Fruit fly (Drosophila melanogaster): ENCODE measurements around the gene Ir75b.

DNA sequence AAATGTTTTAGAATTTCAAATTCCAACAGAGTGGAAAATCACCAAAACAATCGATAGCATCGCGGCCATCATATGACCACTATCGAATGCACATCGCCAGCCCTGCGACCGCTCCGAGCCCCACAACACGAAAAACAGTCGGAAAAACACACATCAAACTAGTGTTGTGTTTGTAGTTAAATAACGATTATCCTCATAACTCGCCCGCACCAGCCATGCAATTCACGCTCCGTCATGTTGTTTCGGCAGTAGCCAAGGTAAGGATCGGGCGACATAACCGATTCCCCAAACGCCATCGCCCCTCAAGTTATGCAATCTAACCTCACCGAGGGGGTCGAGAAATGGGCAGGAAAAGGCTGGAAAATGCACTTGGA lies 27.0 kb upstream of the Ir75b start:
- TF ChIP-seq psq (optimal IDR thresholded peaks at IDR 0.05) (no peak), Dll (optimal IDR thresholded peaks at IDR 0.05) (no peak)

All from whole organism.